Worm (Caenorhabditis elegans) whole organism, L4 larva: ENCODE data around the gene Y54G11A.19.

Experiments used
- D1046.2 ChIP-seq: fragments of 200-800 bp; sonication (Bioruptor generic); IDR thresholded peaks from 2 replicates; pipeline ENCODE4 v1.3.6; 2022; ENCODE audit warnings: missing genetic modification characterization, missing compliant biosample characterization
- F26F4.8 ChIP-seq: fragments of 200-800 bp; sonication (Bioruptor generic); conservative IDR thresholded peaks from 2 replicates; pipeline ENCODE4 v1.3.6; 2022; ENCODE audit warnings: missing genetic modification characterization, missing compliant biosample characterization
- F37D6.2 ChIP-seq: sonication (generic microtip); optimal IDR thresholded peaks from 2 replicates; lab custom pipeline; 2016; ENCODE audit warnings: mild to moderate bottlenecking, missing genetic modification characterization, missing compliant biosample characterization
- R02D3.7 ChIP-seq: fragments of 150-350 bp; sonication (generic microtip); optimal IDR thresholded peaks from 3 replicates; lab custom pipeline; 2014; ENCODE audit warnings: missing biosample characterization, missing genetic modification characterization
- T20F7.1 ChIP-seq: fragments of 200-800 bp; sonication (Bioruptor generic); optimal IDR thresholded peaks from 2 replicates; lab custom pipeline; 2018; ENCODE audit warnings: mild to moderate bottlenecking, missing genetic modification characterization, missing compliant biosample characterization
- T26A8.4 ChIP-seq: fragments of 200-800 bp; sonication (Bioruptor generic); IDR thresholded peaks from 2 replicates; pipeline ENCODE4 v1.3.6; 2022; ENCODE audit warnings: missing genetic modification characterization, missing compliant biosample characterization
- Y105C5A.15 ChIP-seq: fragments of 200-800 bp; sonication (Bioruptor generic); IDR thresholded peaks from 2 replicates; pipeline ENCODE4 v1.3.6; 2022; ENCODE audit warnings: missing genetic modification characterization, missing compliant biosample characterization
- Y48G9A.11 ChIP-seq: fragments of 200-800 bp; sonication (Bioruptor generic); IDR thresholded peaks from 2 replicates; pipeline ENCODE4 v1.3.6; 2022; ENCODE audit warnings: missing genetic modification reagents, missing genetic modification characterization, missing compliant biosample characterization
- Y75B8A.6 ChIP-seq: fragments of 200-800 bp; sonication (Bioruptor generic); IDR thresholded peaks from 2 replicates; pipeline ENCODE4 v1.3.6; 2022; ENCODE audit warnings: missing genetic modification reagents, missing genetic modification characterization, missing compliant biosample characterization
- ZK337.2 ChIP-seq: fragments of 200-800 bp; sonication (Bioruptor generic); IDR thresholded peaks from 2 replicates; pipeline ENCODE4 v1.3.6; 2022; ENCODE audit warnings: missing genetic modification reagents, missing genetic modification characterization, missing compliant biosample characterization
- aha-1 ChIP-seq: fragments of 150-350 bp; peaks from one replicate; lab custom pipeline; 2014; ENCODE audit warnings: missing biosample characterization, missing genetic modification characterization
- ama-1 ChIP-seq: fragments of 150-350 bp; optimal IDR thresholded peaks from 2 replicates; lab custom pipeline; 2014; ENCODE audit warnings: inconsistent platforms, mixed read lengths
- attf-4 ChIP-seq: sonication (generic microtip); optimal IDR thresholded peaks from 3 replicates; lab custom pipeline; 2017; ENCODE audit warnings: missing biosample characterization, missing genetic modification characterization
- ceh-20 ChIP-seq: fragments of 200-800 bp; sonication (Bioruptor generic); IDR thresholded peaks from 2 replicates; pipeline ENCODE4 v1.3.6; 2022; ENCODE audit warnings: missing genetic modification reagents, missing genetic modification characterization, missing compliant biosample characterization
- ceh-32 ChIP-seq: sonication (generic microtip); optimal IDR thresholded peaks from 2 replicates; lab custom pipeline; 2016; ENCODE audit warnings: mild to moderate bottlenecking, missing genetic modification characterization, missing compliant biosample characterization; ENCODE audit not compliant: poor library complexity
- ceh-44 ChIP-seq: fragments of 200-800 bp; sonication (Bioruptor generic); IDR thresholded peaks from 2 replicates; pipeline ENCODE4 v1.3.6; 2022; ENCODE audit warnings: missing genetic modification reagents, missing genetic modification characterization, missing compliant biosample characterization
- ces-1 ChIP-seq: fragments of 150-350 bp; sonication (generic microtip); optimal IDR thresholded peaks from 4 replicates; lab custom pipeline; 2014; ENCODE audit warnings: missing biosample characterization, missing genetic modification reagents, missing genetic modification characterization
- ctbp-1 ChIP-seq: fragments of 200-800 bp; sonication (Bioruptor generic); IDR thresholded peaks from 2 replicates; pipeline ENCODE4 v1.3.6; 2022; ENCODE audit warnings: missing genetic modification reagents, missing genetic modification characterization, missing compliant biosample characterization
- daf-12 ChIP-seq: fragments of 150-350 bp; optimal IDR thresholded peaks from 2 replicates; lab custom pipeline; 2014; ENCODE audit warnings: missing biosample characterization, missing genetic modification reagents, missing genetic modification characterization
- daf-16 ChIP-seq, 3 experiments: sonication (generic microtip); optimal IDR thresholded peaks; 2 replicates each; lab custom pipeline; 2016 to 2017; ENCODE audit warnings: missing genetic modification characterization in 3 of 3, missing genetic modification reagents in 3 of 3, mild to moderate bottlenecking in 2 of 3, missing compliant biosample characterization in 2 of 3, missing biosample characterization in 1 of 3, moderate library complexity in 1 of 3
- dmd-8 ChIP-seq: fragments of 200-800 bp; sonication (Bioruptor generic); IDR thresholded peaks from 2 replicates; pipeline ENCODE4 v1.3.6; 2022; ENCODE audit warnings: missing genetic modification characterization, missing compliant biosample characterization
- duxl-1 ChIP-seq: sonication (generic microtip); optimal IDR thresholded peaks from 2 replicates; lab custom pipeline; 2016; ENCODE audit warnings: mild to moderate bottlenecking, missing genetic modification characterization, moderate library complexity, missing compliant biosample characterization; ENCODE audit not compliant: poor library complexity
- dve-1 ChIP-seq: sonication (generic microtip); optimal IDR thresholded peaks from 2 replicates; lab custom pipeline; 2017; ENCODE audit warnings: antibody characterized with exemption, mild to moderate bottlenecking, missing genetic modification characterization, missing compliant biosample characterization; ENCODE audit not compliant: insufficient read depth
- egl-27 ChIP-seq: sonication (generic microtip); optimal IDR thresholded peaks from 3 replicates; lab custom pipeline; 2017; ENCODE audit warnings: missing biosample characterization, missing genetic modification reagents, missing genetic modification characterization
- egl-43 ChIP-seq: fragments of 200-800 bp; sonication (Bioruptor generic); IDR thresholded peaks from 2 replicates; pipeline ENCODE4 v1.3.6; 2022; ENCODE audit warnings: missing genetic modification reagents, missing genetic modification characterization, missing compliant biosample characterization
- gei-8 ChIP-seq: fragments of 200-800 bp; sonication (Bioruptor generic); optimal IDR thresholded peaks from 2 replicates; lab custom pipeline; 2018; ENCODE audit warnings: mild to moderate bottlenecking, missing genetic modification characterization, missing compliant biosample characterization
- hlh-11 ChIP-seq: fragments of 200-800 bp; sonication (Bioruptor generic); optimal IDR thresholded peaks from 2 replicates; lab custom pipeline; 2018; ENCODE audit warnings: mild to moderate bottlenecking, missing genetic modification characterization, missing compliant biosample characterization
- jun-1 ChIP-seq: fragments of 150-350 bp; optimal IDR thresholded peaks from 2 replicates; lab custom pipeline; 2014; ENCODE audit warnings: missing biosample characterization, missing genetic modification reagents, missing genetic modification characterization
- lim-7 ChIP-seq: fragments of 200-800 bp; sonication (Bioruptor generic); IDR thresholded peaks from 2 replicates; pipeline ENCODE4 v1.3.6; 2022; ENCODE audit warnings: missing genetic modification characterization, missing compliant biosample characterization
- lin-1 ChIP-seq: fragments of 200-800 bp; sonication (Bioruptor generic); IDR thresholded peaks from 2 replicates; pipeline ENCODE4 v1.3.6; 2022; ENCODE audit warnings: missing genetic modification reagents, missing genetic modification characterization, missing compliant biosample characterization
- lin-13 ChIP-seq: fragments of 150-350 bp; optimal IDR thresholded peaks from 2 replicates; lab custom pipeline; 2014; ENCODE audit warnings: missing biosample characterization, missing genetic modification reagents, missing genetic modification characterization
- lin-29 ChIP-seq: fragments of 200-800 bp; sonication (Bioruptor generic); IDR thresholded peaks from 2 replicates; pipeline ENCODE4 v1.3.6; 2022; ENCODE audit warnings: missing genetic modification reagents, missing genetic modification characterization, missing compliant biosample characterization
- lin-39 ChIP-seq: fragments of 150-350 bp; optimal IDR thresholded peaks from 2 replicates; lab custom pipeline; 2014; ENCODE audit warnings: missing biosample characterization, missing genetic modification reagents, missing genetic modification characterization
- lir-3 ChIP-seq: sonication (generic microtip); optimal IDR thresholded peaks from 2 replicates; lab custom pipeline; 2016; ENCODE audit warnings: mild to moderate bottlenecking, missing genetic modification characterization, missing compliant biosample characterization
- madf-5 ChIP-seq, 2 experiments: fragments of 200-800 bp; sonication (Bioruptor generic); IDR thresholded peaks; 2 replicates each; pipeline ENCODE4 v1.3.6; 2022; ENCODE audit warnings: missing compliant biosample characterization in 2 of 2, missing genetic modification characterization in 2 of 2
- mdt-29 ChIP-seq: fragments of 200-800 bp; sonication (Bioruptor generic); IDR thresholded peaks from 2 replicates; pipeline ENCODE4 v1.3.6; 2022; ENCODE audit warnings: missing genetic modification reagents, missing genetic modification characterization, missing compliant biosample characterization
- nhr-102 ChIP-seq: sonication (generic microtip); optimal IDR thresholded peaks from 2 replicates; lab custom pipeline; 2016; ENCODE audit warnings: mild to moderate bottlenecking, missing genetic modification characterization, moderate library complexity, missing compliant biosample characterization
- nhr-28 ChIP-seq: fragments of 150-350 bp; optimal IDR thresholded peaks from 2 replicates; lab custom pipeline; 2014; ENCODE audit warnings: missing biosample characterization, missing genetic modification characterization
- nhr-6 ChIP-seq: fragments of 150-350 bp; optimal IDR thresholded peaks from 2 replicates; lab custom pipeline; 2014; ENCODE audit warnings: missing biosample characterization, missing genetic modification characterization
- rbr-2 ChIP-seq: sonication (generic microtip); optimal IDR thresholded peaks from 2 replicates; lab custom pipeline; 2016; ENCODE audit warnings: missing genotype, missing genetic modification characterization, missing compliant biosample characterization
- saeg-2 ChIP-seq: fragments of 200-800 bp; sonication (Bioruptor generic); IDR thresholded peaks from 2 replicates; pipeline ENCODE4 v1.3.6; 2022; ENCODE audit warnings: missing genetic modification reagents, missing genetic modification characterization, missing compliant biosample characterization
- set-16 ChIP-seq: fragments of 200-800 bp; sonication (Bioruptor generic); IDR thresholded peaks from 2 replicates; pipeline ENCODE4 v1.3.6; 2022; ENCODE audit warnings: missing genetic modification reagents, missing genetic modification characterization, missing compliant biosample characterization
- skn-1 ChIP-seq: fragments of 150-350 bp; optimal IDR thresholded peaks from 2 replicates; lab custom pipeline; 2014; ENCODE audit warnings: missing biosample characterization, missing genetic modification characterization
- spr-1 ChIP-seq: sonication (generic microtip); optimal IDR thresholded peaks from 2 replicates; lab custom pipeline; 2016; ENCODE audit warnings: mild to moderate bottlenecking, missing genetic modification characterization, missing compliant biosample characterization
- tra-1 ChIP-seq: fragments of 200-800 bp; sonication (Bioruptor generic); IDR thresholded peaks from 2 replicates; pipeline ENCODE4 v1.3.6; 2022; ENCODE audit warnings: missing genetic modification reagents, missing genetic modification characterization, missing compliant biosample characterization
- unc-39 ChIP-seq: sonication (generic microtip); optimal IDR thresholded peaks from 2 replicates; lab custom pipeline; 2017; ENCODE audit warnings: missing biosample characterization, missing genetic modification characterization
- zfp-2 ChIP-seq: sonication (generic microtip); optimal IDR thresholded peaks from 2 replicates; lab custom pipeline; 2016; ENCODE audit warnings: mild to moderate bottlenecking, missing genetic modification characterization, missing compliant biosample characterization
- zip-11 ChIP-seq: fragments of 200-800 bp; sonication (Bioruptor generic); IDR thresholded peaks from 2 replicates; pipeline ENCODE4 v1.3.6; 2022; ENCODE audit warnings: missing genetic modification characterization, missing compliant biosample characterization
- ztf-7 ChIP-seq: fragments of 150-350 bp; optimal IDR thresholded peaks from 2 replicates; lab custom pipeline; 2014; ENCODE audit warnings: missing biosample characterization, missing genetic modification characterization

The Y54G11A.19 gene

DNA sequence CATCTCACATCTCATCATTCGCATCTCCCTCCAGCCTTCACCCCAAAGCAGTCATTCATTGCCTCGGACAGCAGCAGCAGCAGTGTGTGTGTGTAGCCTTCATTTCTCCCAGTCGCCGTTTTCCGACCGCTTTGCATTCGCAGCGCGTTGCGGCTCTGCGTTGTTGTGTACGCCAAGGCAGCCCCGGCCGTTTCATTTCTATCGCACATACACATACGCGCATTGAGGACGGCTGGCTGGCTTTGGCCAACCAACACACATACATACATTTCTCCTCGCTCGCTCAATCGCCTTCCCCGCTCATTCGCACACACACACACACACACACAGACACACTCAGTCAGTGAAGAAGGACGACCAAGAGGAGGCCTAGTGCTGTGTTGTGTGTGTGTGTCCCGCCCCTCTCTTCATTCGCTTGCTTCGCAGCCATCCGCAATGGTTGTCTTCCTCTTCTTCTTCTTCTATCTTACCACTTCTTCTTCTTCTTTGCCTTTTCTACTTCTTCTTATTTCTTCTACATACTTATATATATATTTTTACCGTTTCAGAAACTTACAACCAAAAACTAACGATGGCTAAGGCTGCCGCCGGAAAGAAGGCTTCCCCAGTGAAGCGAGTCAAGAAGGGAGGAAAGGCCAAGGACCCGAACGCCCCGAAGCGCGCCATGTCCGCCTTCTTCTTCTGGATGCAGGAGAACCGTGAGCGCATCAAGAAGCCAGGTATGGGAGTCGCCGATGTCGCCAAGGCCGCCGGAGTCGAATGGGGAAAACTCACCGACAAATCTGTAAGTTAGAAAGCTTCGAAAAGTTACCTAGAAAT lies 6.3 kb downstream of the Y54G11A.19 start, which contains the start of gene hmg-1.1 (continued):
- TF ChIP-seq duxl-1 (tag; lab: Kevin White, UChicago) (peak; percentile 42), egl-43 (GFP tag; lab: Robert Waterston, UW) (peak; percentile 66; the same call in 1 of the 2 replicates), dve-1 (peak; percentile 87), T26A8.4 (peak; percentile 62; the same call in 1 of the 2 replicates), Y75B8A.6 (GFP tag; lab: Robert Waterston, UW) (0 out of 2 replicates have a peak, but pooled peaks have one; percentile 18), T20F7.1 (GFP tag; lab: Kevin White, UChicago) (peak; percentile 76), zip-11 (no peak), ces-1 (GFP tag; lab: Kevin White, UChicago) (no peak), skn-1 (tag; lab: Kevin White, UChicago) (no peak), ceh-20 (peak; percentile 55; the same call in 1 of the 2 replicates), Y48G9A.11 (no peak), lin-29 (GFP tag; lab: Robert Waterston, UW) (no peak), spr-1 (tag; lab: Kevin White, UChicago) (peak; percentile 43), lin-39 (no peak), nhr-28 (tag; lab: Kevin White, UChicago) (peak; percentile 83), F37D6.2 (tag; lab: Kevin White, UChicago) (peak; percentile 65), unc-39 (tag; lab: Kevin White, UChicago) (no peak), lin-1 (GFP tag; lab: Robert Waterston, UW) (peak; percentile 66), ceh-44 (no peak), madf-5 (GFP tag; IDR thresholded peaks at IDR 0.05; lab: Robert Waterston, UW) (0 out of 4 replicates have a peak, but pooled peaks of 1 of the 2 experiments have one; percentile 9), F26F4.8 (GFP tag; lab: Robert Waterston, UW) (no peak), nhr-6 (tag; lab: Kevin White, UChicago) (peak; percentile 55), lin-13 (peak; percentile 95), lim-7 (GFP tag; lab: Robert Waterston, UW) (peak; percentile 30; the same call in 1 of the 2 replicates), saeg-2 (no peak), ama-1 (lab: Kevin White, UChicago) (peak; percentile 40), nhr-102 (tag; lab: Kevin White, UChicago) (peak; percentile 58), tra-1 (GFP tag; lab: Robert Waterston, UW) (peak; percentile 65), attf-4 (tag; lab: Kevin White, UChicago) (no peak), egl-27 (tag; lab: Kevin White, UChicago) (no peak), gei-8 (GFP tag; lab: Kevin White, UChicago) (no peak), daf-12 (no peak), mdt-29 (GFP tag; lab: Robert Waterston, UW) (peak; percentile 30; the same call in 1 of the 2 replicates), ztf-7 (tag; lab: Kevin White, UChicago) (peak; percentile 21), set-16 (GFP tag; lab: Robert Waterston, UW) (peak; percentile 83), hlh-11 (tag; lab: Kevin White, UChicago) (peak; percentile 96), ctbp-1 (peak; percentile 83), D1046.2 (no peak), ceh-32 (tag; lab: Kevin White, UChicago) (no peak), aha-1 (peak; percentile 99), ZK337.2 (no peak), lir-3 (tag; lab: Kevin White, UChicago) (no peak), zfp-2 (tag; lab: Kevin White, UChicago) (no peak), rbr-2 (tag; lab: Kevin White, UChicago) (peak; percentile 89), dmd-8 (0 out of 2 replicates have a peak, but pooled peaks have one; percentile 59), jun-1 (tag; lab: Kevin White, UChicago) (peak; percentile 51), R02D3.7 (no peak), Y105C5A.15 (GFP tag; lab: Robert Waterston, UW) (no peak), daf-16 (GFP tag; optimal IDR thresholded peaks at IDR 0.05; lab: Kevin White, UChicago) (peak; percentile 9 to 34), daf-16 (tag; optimal IDR thresholded peaks at IDR 0.05; lab: Kevin White, UChicago) (peak; percentile 80)
